Worm (Caenorhabditis elegans): Measurements from ENCODE around the gene klp-11.
A peak's percentile ranks its signal among the peaks of the same experiment; 100 is the strongest.

Gene klp-11

ce11 chrIV:8794895-8795665 is 33.2 kb upstream of the klp-11 start (continued):
- TF ChIP-seq aly-2 (tag; optimal IDR thresholded peaks at IDR 0.05) (no peak), aha-1 (tag) (peak; percentile 99), spr-3 (GFP tag; optimal IDR thresholded peaks at IDR 0.05) (peak; percentile 68), rbr-2 (tag; optimal IDR thresholded peaks at IDR 0.05) (peak; percentile 86), spr-1 (tag; optimal IDR thresholded peaks at IDR 0.05) (peak; percentile 53), D1046.2 (GFP tag; IDR thresholded peaks at IDR 0.05) (0 out of 2 replicates have a peak, but pooled peaks have one; percentile 10), mxl-2 (GFP tag; conservative IDR thresholded peaks at IDR 0.05) (no peak), nhr-102 (tag; optimal IDR thresholded peaks at IDR 0.05) (peak; percentile 66), T20F7.1 (GFP tag; optimal IDR thresholded peaks at IDR 0.05) (peak; percentile 86), cey-2 (tag; optimal IDR thresholded peaks at IDR 0.05; ENCODE audit: borderline replicate concordance, insufficient read depth) (peak; percentile 93), unc-62 (GFP tag; optimal IDR thresholded peaks at IDR 0.05 in 1 of 2) (peak in 1 of 2 experiments; percentile 98), unc-62 (tag; optimal IDR thresholded peaks at IDR 0.05) (peak; percentile 95), T26A8.4 (GFP tag; IDR thresholded peaks at IDR 0.05) (peak; percentile 68; the same call in 1 of the 2 replicates), sdz-12 (GFP tag; optimal IDR thresholded peaks at IDR 0.05) (peak; percentile 31), gei-8 (GFP tag; optimal IDR thresholded peaks at IDR 0.05) (peak; percentile 68), zip-2 (tag; optimal IDR thresholded peaks at IDR 0.05) (no peak), F44E2.7 (GFP tag; IDR thresholded peaks at IDR 0.05) (no peak), snpc-4 (tag; optimal IDR thresholded peaks at IDR 0.05) (no peak), hmg-1.1 (GFP tag; IDR thresholded peaks at IDR 0.05) (peak; percentile 90), lin-38 (GFP tag; IDR thresholded peaks at IDR 0.05) (peak; percentile 59; the same call in 1 of the 2 replicates), madf-5 (GFP tag; IDR thresholded peaks at IDR 0.05) (no peak), saeg-2 (GFP tag; IDR thresholded peaks at IDR 0.05) (0 out of 2 replicates have a peak, but pooled peaks have one; percentile 70), jun-1 (tag; optimal IDR thresholded peaks at IDR 0.05) (peak; percentile 52), ama-1 (optimal IDR thresholded peaks at IDR 0.05) (peak; percentile 3), zfp-3 (GFP tag; conservative IDR thresholded peaks at IDR 0.05) (no peak), ces-1 (GFP tag; optimal IDR thresholded peaks at IDR 0.05) (peak; percentile 1), vab-7 (GFP tag; IDR thresholded peaks at IDR 0.05) (peak; percentile 35; the same call in 1 of the 2 replicates), ceh-32 (tag; optimal IDR thresholded peaks at IDR 0.05; ENCODE audit: poor library complexity) (peak; percentile 15), lin-29 (GFP tag; IDR thresholded peaks at IDR 0.05) (peak; percentile 37; the same call in 1 of the 2 replicates), F10B5.3 (tag; optimal IDR thresholded peaks at IDR 0.05) (peak; percentile 27), nhr-41 (GFP tag; IDR thresholded peaks at IDR 0.05) (peak; percentile 86; the same call in 1 of the 2 replicates), dmd-8 (GFP tag; IDR thresholded peaks at IDR 0.05) (no peak), egl-43 (GFP tag; IDR thresholded peaks at IDR 0.05) (peak; percentile 82), nhr-77 (tag; optimal IDR thresholded peaks at IDR 0.05) (peak; percentile 93), F26F4.8 (GFP tag; conservative IDR thresholded peaks at IDR 0.05) (no peak), nhr-42 (GFP tag; IDR thresholded peaks at IDR 0.05) (peak; percentile 35; the same call in 1 of the 2 replicates), attf-4 (tag; optimal IDR thresholded peaks at IDR 0.05) (no peak), ceh-20 (GFP tag; IDR thresholded peaks at IDR 0.05) (peak; percentile 68), dve-1 (tag; optimal IDR thresholded peaks at IDR 0.05; ENCODE audit: insufficient read depth) (peak; percentile 90), lin-1 (GFP tag; IDR thresholded peaks at IDR 0.05) (peak; percentile 50; the same call in 1 of the 2 replicates), mes-2 (tag; optimal IDR thresholded peaks at IDR 0.05; ENCODE audit: poor library complexity, severe bottlenecking) (peak; percentile 57), dmd-6 (GFP tag; IDR thresholded peaks at IDR 0.05) (peak; percentile 93), set-16 (GFP tag; IDR thresholded peaks at IDR 0.05) (peak; percentile 100), hif-1 (tag; optimal IDR thresholded peaks at IDR 0.05) (peak; percentile 16 to 90), madf-9 (GFP tag; conservative IDR thresholded peaks at IDR 0.05) (0 out of 2 replicates have a peak, but pooled peaks have one; percentile 3), nhr-237 (tag; optimal IDR thresholded peaks at IDR 0.05) (no peak), mxl-3 (GFP tag; optimal IDR thresholded peaks at IDR 0.05) (peak; percentile 93), mdl-1 (tag; optimal IDR thresholded peaks at IDR 0.05) (peak; percentile 73 to 97)

Data from whole organism, L4 larva.